Worm (Caenorhabditis elegans) whole organism, L2 larva: Measurements from ENCODE around the gene rom-3.

Source experiments
- ceh-16 ChIP-seq: fragments of 150-350 bp; optimal IDR thresholded peaks from 2 replicates; lab custom pipeline; 2014; ENCODE audit warnings: missing biosample characterization, missing genetic modification characterization
- dmd-4 ChIP-seq: sonication (generic microtip); optimal IDR thresholded peaks from 2 replicates; lab custom pipeline; 2017; ENCODE audit warnings: missing biosample characterization, missing genetic modification characterization
- egl-27 ChIP-seq: sonication (generic microtip); optimal IDR thresholded peaks from 3 replicates; lab custom pipeline; 2017; ENCODE audit warnings: missing biosample characterization, missing genetic modification reagents, missing genetic modification characterization
- elt-1 ChIP-seq: fragments of 150-350 bp; optimal IDR thresholded peaks from 2 replicates; lab custom pipeline; 2014; ENCODE audit warnings: missing biosample characterization, missing genetic modification characterization
- elt-3 ChIP-seq: sonication (generic microtip); optimal IDR thresholded peaks from 2 replicates; lab custom pipeline; 2017; ENCODE audit warnings: missing biosample characterization, missing genetic modification characterization
- lin-39 ChIP-seq: fragments of 150-350 bp; optimal IDR thresholded peaks from 2 replicates; lab custom pipeline; 2014; ENCODE audit warnings: missing biosample characterization, missing genetic modification reagents, missing genetic modification characterization
- lsy-2 ChIP-seq, 2 experiments: fragments of 150-350 bp in 1 of 2; sonication (generic microtip) in 1 of 2; optimal IDR thresholded peaks; 2 replicates each; lab custom pipeline; 2014 to 2017; ENCODE audit warnings: missing biosample characterization in 2 of 2, missing genetic modification characterization in 2 of 2
- nhr-11 ChIP-seq: fragments of 150-350 bp; optimal IDR thresholded peaks from 2 replicates; lab custom pipeline; 2014; ENCODE audit warnings: missing biosample characterization, missing genetic modification characterization
- nhr-129 ChIP-seq: fragments of 150-350 bp; optimal IDR thresholded peaks from 2 replicates; lab custom pipeline; 2014; ENCODE audit warnings: missing biosample characterization, missing genetic modification characterization
- nhr-21 ChIP-seq: fragments of 150-350 bp; optimal IDR thresholded peaks from 2 replicates; lab custom pipeline; 2014; ENCODE audit warnings: missing biosample characterization, missing genetic modification characterization
- unc-39 ChIP-seq: fragments of 150-350 bp; optimal IDR thresholded peaks from 2 replicates; lab custom pipeline; 2014; ENCODE audit warnings: missing biosample characterization, missing genetic modification characterization
- unc-55 ChIP-seq: fragments of 150-350 bp; sonication (generic microtip); optimal IDR thresholded peaks from 3 replicates; lab custom pipeline; 2014; ENCODE audit warnings: missing biosample characterization, missing genetic modification reagents, missing genetic modification characterization
- zag-1 ChIP-seq: fragments of 150-350 bp; optimal IDR thresholded peaks from 2 replicates; lab custom pipeline; 2014; ENCODE audit warnings: missing biosample characterization, missing genetic modification characterization
- ztf-11 ChIP-seq: sonication (generic microtip); optimal IDR thresholded peaks from 2 replicates; lab custom pipeline; 2017; ENCODE audit warnings: missing biosample characterization, missing genetic modification characterization

- TF ChIP-seq nhr-129 (tag; lab: Kevin White, UChicago) (peak; percentile 42), ztf-11 (tag; lab: Kevin White, UChicago) (no peak), unc-39 (no peak), elt-1 (tag; lab: Kevin White, UChicago) (no peak), nhr-11 (tag; lab: Kevin White, UChicago) (no peak), egl-27 (tag; lab: Kevin White, UChicago) (no peak), nhr-21 (tag; lab: Kevin White, UChicago) (no peak), lsy-2 (tag; optimal IDR thresholded peaks at IDR 0.05; lab: Kevin White, UChicago) (peak; percentile 53 to 61), ceh-16 (no peak), zag-1 (tag; lab: Kevin White, UChicago) (no peak), elt-3 (tag; lab: Kevin White, UChicago) (no peak), dmd-4 (tag; lab: Kevin White, UChicago) (no peak), lin-39 (no peak), unc-55 (peak; percentile 67)
Measured at ce11 chrIV:16946746-16947145, 23.5 kb downstream of the rom-3 start, which contains the start of the genes Y116A8C.9 and arf-6.
